Fruit fly (Drosophila melanogaster): ENCODE results near the gene TwdlL.

dm6 chr3R:26634585-26634984 lies 9.1 kb upstream of the TwdlL start, which contains the start of gene TwdlR:
- no peak for TF ChIP-seq fru (GFP tag; optimal IDR thresholded peaks at IDR 0.05)
- TF ChIP-seq usp (GFP tag; optimal IDR thresholded peaks at IDR 0.05), result no peak
- TF ChIP-seq N (GFP tag; optimal IDR thresholded peaks at IDR 0.05), result no peak
- TF ChIP-seq Hr78 (GFP tag; optimal IDR thresholded peaks at IDR 0.05), result no peak
- no peak for TF ChIP-seq Sp1 (GFP tag; optimal IDR thresholded peaks at IDR 0.05)
- TF ChIP-seq h (GFP tag; optimal IDR thresholded peaks at IDR 0.05), result no peak
- TF ChIP-seq Hnf4 (GFP tag; optimal IDR thresholded peaks at IDR 0.05), result no peak
- no peak for TF ChIP-seq GATAd (GFP tag; optimal IDR thresholded peaks at IDR 0.05)
- TF ChIP-seq jim (GFP tag; optimal IDR thresholded peaks at IDR 0.05), result no peak
- no peak for TF ChIP-seq lola (GFP tag; optimal IDR thresholded peaks at IDR 0.05)
- TF ChIP-seq CrebA (GFP tag; optimal IDR thresholded peaks at IDR 0.05; ENCODE audit: borderline replicate concordance), result no peak
- no peak for TF ChIP-seq rgr (GFP tag; optimal IDR thresholded peaks at IDR 0.05)
- TF ChIP-seq dl (GFP tag; optimal IDR thresholded peaks at IDR 0.05; ENCODE audit: insufficient read depth in 1 of 2, partially characterized antibody in 2 of 2), result no peak
